Fruit fly (Drosophila melanogaster) whole organism, pupa: ENCODE data around the gene CG4278.

Experiments
- CG12605 ChIP-seq: fragments of 200-800 bp; sonication (Bioruptor generic); IDR thresholded peaks from 2 replicates; pipeline ENCODE4 v1.3.6; 2022; ENCODE audit warnings: missing biosample characterization, missing genetic modification characterization
- CG34367 ChIP-seq: fragments of 200-800 bp; sonication (Bioruptor generic); optimal IDR thresholded peaks from 2 replicates; lab custom pipeline; 2018; ENCODE audit warnings: missing biosample characterization, mild to moderate bottlenecking, missing genetic modification characterization
- CG4496 ChIP-seq: fragments of 200-800 bp; sonication (Bioruptor generic); IDR thresholded peaks from 3 replicates; pipeline ENCODE4 v1.3.6; 2022; ENCODE audit warnings: missing biosample characterization, missing genetic modification characterization
- Snoo ChIP-seq: fragments of 200-800 bp; sonication (Bioruptor generic); optimal IDR thresholded peaks from 3 replicates; lab custom pipeline; 2017; ENCODE audit warnings: missing biosample characterization, mild to moderate bottlenecking, missing genetic modification characterization, inconsistent platforms

- TF ChIP-seq Snoo (tag; lab: Kevin White, UChicago) (peak; percentile 64), CG12605 (GFP tag; lab: Robert Waterston, UW) (no peak), CG4496 (GFP tag; lab: Robert Waterston, UW) (peak; percentile 69), CG34367 (tag; lab: Kevin White, UChicago) (peak; percentile 56)
Observed at dm6 chr2L:16299466-16300311, 27.2 kb upstream of the CG4278 start, which contains the start of the genes heix and CG17328.
